Worm (Caenorhabditis elegans): ENCODE results near the gene fbxa-54.

DNA sequence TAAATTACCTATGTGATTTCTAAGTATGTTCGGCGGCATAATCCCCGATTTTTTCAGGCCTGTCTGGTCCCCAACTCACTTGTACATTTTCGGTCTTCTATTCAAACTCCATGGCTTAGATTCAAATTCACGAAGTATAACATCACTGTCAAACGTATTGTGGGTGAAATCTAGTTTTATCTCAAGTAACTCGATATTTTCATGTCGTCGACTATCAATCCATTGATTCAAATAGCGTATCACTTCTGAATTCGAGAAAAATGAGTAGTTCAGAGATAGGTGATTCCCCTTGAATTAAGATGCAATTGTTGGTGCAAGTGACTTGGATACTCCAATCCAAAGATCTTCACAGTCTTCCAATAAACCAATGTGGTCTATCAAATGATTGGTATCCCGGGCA is 8.5 kb downstream of the fbxa-54 start:
- no peak for TF ChIP-seq snpc-4 (tag; optimal IDR thresholded peaks at IDR 0.05)
- TF ChIP-seq nhr-237 (tag; optimal IDR thresholded peaks at IDR 0.05): no peak
- TF ChIP-seq unc-62 (GFP tag; optimal IDR thresholded peaks at IDR 0.05): no peak
- no peak for TF ChIP-seq nhr-12 (tag; optimal IDR thresholded peaks at IDR 0.05)
- no peak for TF ChIP-seq lsy-2 (tag; optimal IDR thresholded peaks at IDR 0.05)
- TF ChIP-seq ceh-83 (GFP tag; optimal IDR thresholded peaks at IDR 0.05): no peak

Measured in whole organism, mixed stage, embryonic.